Worm (Caenorhabditis elegans) whole organism, mixed stage, embryonic: ENCODE results near the gene F53F4.18.

Source experiments
- M03D4.4 ChIP-seq: sonication (generic microtip); optimal IDR thresholded peaks from 2 replicates; lab custom pipeline; 2017; ENCODE audit warnings: mild to moderate bottlenecking, missing genetic modification characterization, missing compliant biosample characterization
- bed-3 ChIP-seq: fragments of 200-800 bp; sonication (Bioruptor generic); optimal IDR thresholded peaks from 3 replicates; lab custom pipeline; 2018; ENCODE audit warnings: mild to moderate bottlenecking, missing genetic modification characterization, moderate library complexity, missing compliant biosample characterization
- blmp-1 ChIP-seq: fragments of 150-350 bp; optimal IDR thresholded peaks from 2 replicates; lab custom pipeline; 2014; ENCODE audit warnings: missing biosample characterization, missing genetic modification characterization
- ceh-39 ChIP-seq: fragments of 150-350 bp; optimal IDR thresholded peaks from 2 replicates; lab custom pipeline; 2014; ENCODE audit warnings: missing biosample characterization, missing genetic modification characterization
- ceh-43 ChIP-seq: fragments of 200-800 bp; sonication (Bioruptor generic); optimal IDR thresholded peaks from 2 replicates; lab custom pipeline; 2018; ENCODE audit warnings: mild to moderate bottlenecking, missing genetic modification characterization, moderate library complexity, missing compliant biosample characterization
- ceh-83 ChIP-seq: fragments of 200-800 bp; sonication (Bioruptor generic); optimal IDR thresholded peaks from 2 replicates; lab custom pipeline; 2018; ENCODE audit warnings: mild to moderate bottlenecking, missing genetic modification characterization, missing compliant biosample characterization
- ces-1 ChIP-seq: fragments of 150-350 bp; optimal IDR thresholded peaks from 2 replicates; lab custom pipeline; 2014; ENCODE audit warnings: missing biosample characterization, missing genetic modification reagents, missing genetic modification characterization
- cnd-1 ChIP-seq: fragments of 200-800 bp; sonication (Bioruptor generic); optimal IDR thresholded peaks from 2 replicates; lab custom pipeline; 2018; ENCODE audit warnings: mild to moderate bottlenecking, missing genetic modification characterization, missing compliant biosample characterization
- drap-1 ChIP-seq: fragments of 200-800 bp; sonication (Bioruptor generic); optimal IDR thresholded peaks from 3 replicates; lab custom pipeline; 2018; ENCODE audit warnings: mild to moderate bottlenecking, missing genetic modification characterization, missing compliant biosample characterization
- elt-1 ChIP-seq: sonication (generic microtip); optimal IDR thresholded peaks from 2 replicates; lab custom pipeline; 2017; ENCODE audit warnings: missing genetic modification characterization, mild to moderate bottlenecking, missing compliant biosample characterization, antibody characterized with exemption, moderate library complexity, borderline replicate concordance; ENCODE audit not compliant: insufficient read depth
- elt-3 ChIP-seq: fragments of 150-350 bp; optimal IDR thresholded peaks from 2 replicates; lab custom pipeline; 2014; ENCODE audit warnings: missing biosample characterization, missing genetic modification characterization
- ham-2 ChIP-seq: fragments of 200-800 bp; sonication (Bioruptor generic); optimal IDR thresholded peaks from 2 replicates; lab custom pipeline; 2018; ENCODE audit warnings: mild to moderate bottlenecking, missing genetic modification characterization, missing compliant biosample characterization
- hlh-1 ChIP-seq: fragments of 150-350 bp; optimal IDR thresholded peaks from 2 replicates; lab custom pipeline; 2014; ENCODE audit warnings: missing biosample characterization, missing genetic modification reagents, missing genetic modification characterization
- lsy-2 ChIP-seq: fragments of 150-350 bp; optimal IDR thresholded peaks from 2 replicates; lab custom pipeline; 2014; ENCODE audit warnings: missing biosample characterization, missing genetic modification characterization
- mab-5 ChIP-seq: fragments of 150-350 bp; optimal IDR thresholded peaks from 2 replicates; lab custom pipeline; 2014; ENCODE audit warnings: missing biosample characterization, missing genetic modification characterization
- mep-1 ChIP-seq: fragments of 150-350 bp; optimal IDR thresholded peaks from 2 replicates; lab custom pipeline; 2017; ENCODE audit warnings: missing biosample characterization, missing genetic modification reagents, missing genetic modification characterization, inconsistent platforms
- mls-2 ChIP-seq: sonication (generic microtip); optimal IDR thresholded peaks from 2 replicates; lab custom pipeline; 2016; ENCODE audit warnings: mild to moderate bottlenecking, missing genetic modification characterization, moderate library complexity, missing compliant biosample characterization
- nhr-2 ChIP-seq: fragments of 150-350 bp; optimal IDR thresholded peaks from 2 replicates; lab custom pipeline; 2014; ENCODE audit warnings: missing biosample characterization, missing genetic modification characterization
- nhr-237 ChIP-seq: fragments of 150-350 bp; optimal IDR thresholded peaks from 2 replicates; lab custom pipeline; 2014; ENCODE audit warnings: missing biosample characterization, missing genetic modification characterization
- nhr-28 ChIP-seq: fragments of 150-350 bp; optimal IDR thresholded peaks from 2 replicates; lab custom pipeline; 2014; ENCODE audit warnings: missing biosample characterization, missing genetic modification characterization
- nhr-76 ChIP-seq: sonication (generic microtip); optimal IDR thresholded peaks from 2 replicates; lab custom pipeline; 2017; ENCODE audit warnings: missing biosample characterization, missing genetic modification characterization
- pha-4 ChIP-seq: fragments of 150-350 bp; optimal IDR thresholded peaks from 2 replicates; lab custom pipeline; 2018; ENCODE audit warnings: missing biosample characterization, missing genetic modification reagents, missing genetic modification characterization
- sem-2 ChIP-seq: fragments of 200-800 bp; sonication (Bioruptor generic); optimal IDR thresholded peaks from 2 replicates; lab custom pipeline; 2018; ENCODE audit warnings: mild to moderate bottlenecking, missing genetic modification characterization, missing compliant biosample characterization
- snpc-4 ChIP-seq: fragments of 150-350 bp; optimal IDR thresholded peaks from 2 replicates; lab custom pipeline; 2014; ENCODE audit warnings: missing biosample characterization, missing genetic modification characterization
- tbx-8 ChIP-seq: fragments of 200-800 bp; sonication (Bioruptor generic); optimal IDR thresholded peaks from 2 replicates; lab custom pipeline; 2018; ENCODE audit warnings: mild to moderate bottlenecking, missing genetic modification characterization, moderate library complexity, missing compliant biosample characterization
- unc-120 ChIP-seq: sonication (generic microtip); optimal IDR thresholded peaks from 2 replicates; lab custom pipeline; 2017; ENCODE audit warnings: missing genetic modification characterization, missing compliant biosample characterization; ENCODE audit not compliant: poor library complexity, severe bottlenecking
- unc-39 ChIP-seq: fragments of 150-350 bp; optimal IDR thresholded peaks from 2 replicates; lab custom pipeline; 2014; ENCODE audit warnings: missing biosample characterization, missing genetic modification characterization
- unc-62 ChIP-seq: fragments of 150-350 bp; optimal IDR thresholded peaks from 2 replicates; lab custom pipeline; 2014; ENCODE audit warnings: missing biosample characterization, missing genetic modification reagents, missing genetic modification characterization
- ztf-11 ChIP-seq: fragments of 150-350 bp; optimal IDR thresholded peaks from 2 replicates; lab custom pipeline; 2014; ENCODE audit warnings: missing biosample characterization, missing genetic modification characterization

F53F4.18 gene

DNA sequence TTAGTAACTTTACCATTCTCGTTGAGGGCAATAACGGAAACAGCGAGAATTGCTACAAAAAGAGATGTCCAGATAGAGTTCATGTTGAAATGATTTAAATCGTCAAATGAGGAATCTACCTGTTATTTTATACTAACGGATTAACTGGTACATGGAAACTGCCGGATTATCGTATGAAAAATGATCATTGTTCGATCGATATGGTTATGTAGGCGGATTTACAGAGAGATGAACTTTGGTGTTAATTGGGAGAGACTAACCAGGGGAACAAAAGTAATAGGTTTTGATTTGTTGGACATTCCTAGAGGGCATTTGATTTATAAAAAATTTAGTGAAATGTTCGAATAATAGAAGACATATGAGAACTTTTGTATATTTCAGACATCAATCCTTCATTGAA is 21.9 kb downstream of the F53F4.18 start, which contains the start of gene spig-9:
spig-9 (minus strand) TSS at position 101 of the 400 bp plus-strand sequence.
- TF ChIP-seq nhr-237 (tag; lab: Kevin White, UChicago), result no peak
- TF ChIP-seq ceh-83 (GFP tag; lab: Kevin White, UChicago), result no peak
- no peak for TF ChIP-seq elt-1
- no peak for TF ChIP-seq cnd-1 (tag; lab: Kevin White, UChicago)
- no peak for TF ChIP-seq tbx-8 (GFP tag; lab: Kevin White, UChicago)
- TF ChIP-seq ham-2 (GFP tag; lab: Kevin White, UChicago), result no peak

DNA sequence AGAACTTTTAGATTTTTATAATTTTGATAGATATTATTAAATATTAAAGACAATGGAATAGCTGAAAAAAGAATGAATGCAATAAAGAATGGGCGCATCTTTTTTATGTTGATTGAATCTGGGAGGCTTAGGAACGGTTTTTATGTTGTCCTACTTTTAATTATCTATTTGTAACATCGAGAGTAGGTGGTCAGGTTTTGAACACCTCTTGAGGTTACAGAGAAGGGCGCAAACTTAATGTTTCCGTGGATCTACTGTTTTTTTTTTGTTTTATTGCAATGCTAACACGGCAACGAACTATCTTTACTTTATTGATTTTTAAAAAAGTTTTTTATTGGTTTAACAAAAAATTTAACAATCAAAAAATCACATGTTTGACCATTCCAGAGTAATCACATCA is 23.9 kb downstream of the F53F4.18 start, which contains the start of gene F53F4.7:
F53F4.7 (minus strand) TSS at position 101 of the 400 bp plus-strand sequence.
- no peak for TF ChIP-seq blmp-1
- TF ChIP-seq snpc-4, result no peak
- TF ChIP-seq elt-1, result no peak
- no peak for TF ChIP-seq mab-5 (tag; lab: Kevin White, UChicago)
- TF ChIP-seq nhr-237 (tag; lab: Kevin White, UChicago), result no peak
- TF ChIP-seq sem-2 (GFP tag; lab: Kevin White, UChicago), result no peak
- no peak for TF ChIP-seq ceh-43 (GFP tag; lab: Kevin White, UChicago)
- no peak for TF ChIP-seq bed-3
- TF ChIP-seq mep-1 (tag; lab: Kevin White, UChicago), result no peak
- no peak for TF ChIP-seq cnd-1 (tag; lab: Kevin White, UChicago)
- no peak for TF ChIP-seq nhr-76 (tag; lab: Kevin White, UChicago)
- TF ChIP-seq ztf-11 (tag; lab: Kevin White, UChicago), result no peak
- no peak for TF ChIP-seq lsy-2 (tag; lab: Kevin White, UChicago)
- no peak for TF ChIP-seq unc-62
- TF ChIP-seq nhr-2, result no peak
- no peak for TF ChIP-seq pha-4 (tag; lab: Kevin White, UChicago)
- TF ChIP-seq ceh-39 (tag; lab: Kevin White, UChicago), result no peak
- no peak for TF ChIP-seq mls-2 (tag; lab: Kevin White, UChicago)

DNA sequence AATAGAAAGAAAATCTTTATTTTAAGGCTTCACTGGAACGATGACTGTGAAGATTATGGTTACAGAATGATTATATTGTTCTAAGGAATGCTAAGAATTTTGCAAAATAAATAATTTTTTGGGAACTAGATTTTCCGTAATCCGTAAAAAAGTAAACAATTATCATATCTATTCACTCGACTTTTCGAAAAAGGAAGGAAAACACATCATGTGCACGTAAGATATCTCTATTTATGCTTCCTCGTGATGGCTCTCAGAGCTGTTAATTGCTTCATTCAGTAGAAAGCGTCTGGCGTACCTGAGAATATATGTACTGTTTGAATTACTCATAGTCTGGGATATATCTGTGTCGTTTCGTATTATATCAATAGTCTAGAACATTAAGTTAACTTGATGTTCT is 29.8 kb downstream of the F53F4.18 start, which contains the start of gene srd-11:
srd-11 (minus strand) TSS at position 101 of the 400 bp plus-strand sequence.
- no peak for TF ChIP-seq ztf-11 (tag; lab: Kevin White, UChicago)
- no peak for TF ChIP-seq unc-39 (tag; lab: Kevin White, UChicago)
- no peak for TF ChIP-seq nhr-237 (tag; lab: Kevin White, UChicago)
- TF ChIP-seq elt-3 (tag; lab: Kevin White, UChicago), result no peak
- TF ChIP-seq ces-1 (GFP tag; lab: Kevin White, UChicago), result no peak
- TF ChIP-seq hlh-1, result no peak
- no peak for TF ChIP-seq blmp-1
- no peak for TF ChIP-seq sem-2 (GFP tag; lab: Kevin White, UChicago)
- TF ChIP-seq nhr-76 (tag; lab: Kevin White, UChicago), result no peak

DNA sequence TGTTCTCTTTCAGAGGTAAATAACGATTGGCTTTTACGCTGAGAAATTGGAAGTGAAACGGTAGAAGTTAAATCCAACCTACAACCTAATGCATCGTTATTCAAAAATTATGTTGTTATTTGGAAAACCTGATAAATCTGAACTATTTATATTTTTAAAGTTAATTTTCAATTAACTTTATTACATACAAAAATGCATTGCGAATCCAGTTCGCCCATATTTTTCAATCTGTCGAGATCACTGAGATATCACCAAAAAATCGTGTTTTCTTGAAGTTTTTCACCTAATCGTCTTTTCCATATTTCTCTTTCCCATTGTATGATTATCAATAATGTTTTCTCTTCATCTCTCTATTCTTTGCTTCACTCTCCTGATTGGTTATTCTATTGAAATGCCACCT is 30.8 kb downstream of the F53F4.18 start, which contains the start of gene F53F4.15:
F53F4.15 (plus strand) TSS at position 301 of the 400 bp plus-strand sequence.
- TF ChIP-seq ztf-11 (tag; lab: Kevin White, UChicago), result no peak
- TF ChIP-seq M03D4.4 (tag; lab: Kevin White, UChicago), result no peak
- no peak for TF ChIP-seq nhr-237 (tag; lab: Kevin White, UChicago)
- no peak for TF ChIP-seq drap-1 (GFP tag; lab: Kevin White, UChicago)
- TF ChIP-seq unc-39 (tag; lab: Kevin White, UChicago), result no peak
- no peak for TF ChIP-seq mep-1 (tag; lab: Kevin White, UChicago)
- no peak for TF ChIP-seq ceh-39 (tag; lab: Kevin White, UChicago)
- TF ChIP-seq unc-120 (tag; lab: Kevin White, UChicago), result no peak
- TF ChIP-seq ham-2 (GFP tag; lab: Kevin White, UChicago), result no peak
- TF ChIP-seq mls-2 (tag; lab: Kevin White, UChicago), result no peak
- TF ChIP-seq nhr-28 (tag; lab: Kevin White, UChicago), result no peak
- TF ChIP-seq tbx-8 (GFP tag; lab: Kevin White, UChicago), result no peak
- no peak for TF ChIP-seq pha-4 (tag; lab: Kevin White, UChicago)
- no peak for TF ChIP-seq elt-1

DNA sequence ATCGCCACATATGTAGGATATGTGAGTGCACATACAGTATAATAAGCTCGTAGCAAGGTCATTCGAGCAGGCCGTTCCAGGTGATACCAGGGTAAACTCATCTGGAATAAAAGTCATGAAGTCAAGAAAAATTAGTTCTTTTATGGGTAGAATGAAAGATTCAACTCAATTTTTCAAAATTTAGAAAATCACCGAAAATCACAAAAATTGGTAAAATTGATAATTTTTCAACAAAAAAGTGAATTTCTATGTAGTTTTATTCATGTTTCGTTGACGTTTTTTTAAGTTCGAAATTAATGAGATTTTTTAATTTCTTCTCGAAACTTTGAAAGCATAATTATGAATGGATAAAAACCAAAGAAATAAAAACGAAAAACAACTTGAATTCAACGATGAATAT is 31.8 kb downstream of the F53F4.18 start, which contains the start of gene F53F4.16:
F53F4.16 (minus strand) TSS at position 101 of the 400 bp plus-strand sequence.
- no peak for TF ChIP-seq hlh-1
- no peak for TF ChIP-seq tbx-8 (GFP tag; lab: Kevin White, UChicago)
- no peak for TF ChIP-seq blmp-1
- TF ChIP-seq ztf-11 (tag; lab: Kevin White, UChicago), result no peak
- no peak for TF ChIP-seq elt-1
- TF ChIP-seq nhr-237 (tag; lab: Kevin White, UChicago), result no peak
- TF ChIP-seq unc-62, result no peak
- TF ChIP-seq mab-5 (tag; lab: Kevin White, UChicago), result no peak
- TF ChIP-seq unc-39 (tag; lab: Kevin White, UChicago), result no peak
